Fruit fly (Drosophila melanogaster) whole organism, embryonic: ENCODE data around the gene Der-2.

Experiments
- CG10147 ChIP-seq: fragments of 200-800 bp; sonication (Bioruptor generic); optimal IDR thresholded peaks from 2 replicates; lab custom pipeline; 2019; ENCODE audit warnings: missing biosample characterization, mild to moderate bottlenecking, missing genetic modification characterization, moderate library complexity
- CG10274 ChIP-seq: fragments of 200-800 bp; sonication (Bioruptor generic); optimal IDR thresholded peaks from 3 replicates; lab custom pipeline; 2017; ENCODE audit warnings: missing biosample characterization, mild to moderate bottlenecking, missing genetic modification characterization
- CG10543 ChIP-seq: fragments of 200-800 bp; sonication (Bioruptor generic); optimal IDR thresholded peaks from 3 replicates; lab custom pipeline; 2017; ENCODE audit warnings: missing biosample characterization, mild to moderate bottlenecking, missing genetic modification characterization, moderate library complexity
- CG11093 ChIP-seq: fragments of 200-800 bp; sonication (Bioruptor generic); IDR thresholded peaks from 3 replicates; pipeline ENCODE4 v1.3.6; 2022; ENCODE audit warnings: missing biosample characterization, missing genetic modification characterization
- CG11247 ChIP-seq: fragments of 200-800 bp; sonication (Bioruptor generic); IDR thresholded peaks from 2 replicates; pipeline ENCODE4 v1.3.6; 2022; ENCODE audit warnings: missing biosample characterization, missing genetic modification characterization
- CG13424 ChIP-seq: fragments of 200-800 bp; sonication (Bioruptor generic); optimal IDR thresholded peaks from 2 replicates; lab custom pipeline; 2019; ENCODE audit warnings: missing biosample characterization, mild to moderate bottlenecking, missing genetic modification characterization, moderate library complexity
- CG13775 ChIP-seq: fragments of 200-800 bp; sonication (Bioruptor generic); optimal IDR thresholded peaks from 3 replicates; lab custom pipeline; 2017; ENCODE audit warnings: missing biosample characterization, mild to moderate bottlenecking, missing genetic modification characterization
- CG15479 ChIP-seq: fragments of 200-800 bp; sonication (Bioruptor generic); optimal IDR thresholded peaks from 3 replicates; lab custom pipeline; 2019; ENCODE audit warnings: missing biosample characterization, mild to moderate bottlenecking, missing genetic modification characterization, moderate library complexity
- CG15514 ChIP-seq: fragments of 200-800 bp; sonication (Bioruptor generic); optimal IDR thresholded peaks from 3 replicates; lab custom pipeline; 2017; ENCODE audit warnings: missing biosample characterization, missing genetic modification characterization, mild to moderate bottlenecking, moderate library complexity, missing genetic modification reagents
- CG16863 ChIP-seq: fragments of 200-800 bp; sonication (Bioruptor generic); optimal IDR thresholded peaks from 3 replicates; lab custom pipeline; 2016; ENCODE audit warnings: missing biosample characterization, missing genetic modification characterization
- CG17359 ChIP-seq: fragments of 200-800 bp; sonication (Bioruptor generic); optimal IDR thresholded peaks from 3 replicates; lab custom pipeline; 2018; ENCODE audit warnings: missing biosample characterization, mild to moderate bottlenecking, missing genetic modification characterization, moderate library complexity
- CG18011 ChIP-seq: fragments of 200-800 bp; sonication (Bioruptor generic); optimal IDR thresholded peaks from 2 replicates; lab custom pipeline; 2017; ENCODE audit warnings: missing biosample characterization, missing genetic modification characterization, mild to moderate bottlenecking, moderate library complexity, missing genotype
- CG1832 ChIP-seq: fragments of 200-800 bp; sonication (Bioruptor generic); optimal IDR thresholded peaks from 2 replicates; lab custom pipeline; 2017; ENCODE audit warnings: missing biosample characterization, mild to moderate bottlenecking, missing genetic modification characterization, inconsistent platforms
- CG3838 ChIP-seq: fragments of 200-800 bp; sonication (Bioruptor generic); optimal IDR thresholded peaks from 3 replicates; lab custom pipeline; 2016; ENCODE audit warnings: missing biosample characterization, missing genetic modification characterization
- CG5245 ChIP-seq: fragments of 200-800 bp; sonication (Bioruptor generic); optimal IDR thresholded peaks from 3 replicates; lab custom pipeline; 2016; ENCODE audit warnings: missing biosample characterization, missing genetic modification characterization
- CG7963 ChIP-seq: fragments of 200-800 bp; sonication (Bioruptor generic); IDR thresholded peaks from 3 replicates; pipeline ENCODE4 v1.3.6; 2022; ENCODE audit warnings: missing biosample characterization, missing genetic modification characterization; ENCODE audit not compliant: partially characterized antibody
- CG8359 ChIP-seq: fragments of 200-800 bp; sonication (Bioruptor generic); optimal IDR thresholded peaks from 2 replicates; lab custom pipeline; 2017; ENCODE audit warnings: missing biosample characterization, mild to moderate bottlenecking, missing genetic modification characterization, borderline replicate concordance
- CG8478 ChIP-seq: fragments of >200 bp; optimal IDR thresholded peaks from 2 replicates; lab custom pipeline; 2018
- CHES-1-like ChIP-seq: fragments of 200-800 bp; sonication (Bioruptor generic); optimal IDR thresholded peaks from 2 replicates; lab custom pipeline; 2016; ENCODE audit warnings: missing biosample characterization, missing genetic modification characterization
- Dbx ChIP-seq: fragments of 200-800 bp; sonication (Bioruptor generic); IDR thresholded peaks from 3 replicates; pipeline ENCODE4 v1.3.6; 2022; ENCODE audit warnings: missing biosample characterization, missing genetic modification characterization
- Dek ChIP-seq: fragments of 200-800 bp; sonication (Bioruptor generic); optimal IDR thresholded peaks from 3 replicates; lab custom pipeline; 2019; ENCODE audit warnings: missing biosample characterization, mild to moderate bottlenecking, missing genetic modification characterization, moderate library complexity
- Doc2 ChIP-seq: fragments of 200-800 bp; sonication (Bioruptor generic); IDR thresholded peaks from 2 replicates; pipeline ENCODE4 v1.3.6; 2022; ENCODE audit warnings: missing biosample characterization, missing genetic modification characterization
- Doc3 ChIP-seq: fragments of 200-800 bp; sonication (Bioruptor generic); IDR thresholded peaks from 3 replicates; pipeline ENCODE4 v1.3.6; 2022; ENCODE audit warnings: missing biosample characterization, missing genetic modification characterization; ENCODE audit not compliant: partially characterized antibody
- Fer2 ChIP-seq: fragments of 200-800 bp; sonication (Bioruptor generic); optimal IDR thresholded peaks from 2 replicates; lab custom pipeline; 2018; ENCODE audit warnings: missing biosample characterization, mild to moderate bottlenecking, missing genetic modification characterization, moderate library complexity
- HmgZ ChIP-seq: fragments of 200-800 bp; sonication (Bioruptor generic); optimal IDR thresholded peaks from 2 replicates; lab custom pipeline; 2018; ENCODE audit warnings: missing biosample characterization, mild to moderate bottlenecking, missing genetic modification characterization
- Hsf ChIP-seq: fragments of 200-800 bp; sonication (Bioruptor generic); optimal IDR thresholded peaks from 3 replicates; lab custom pipeline; 2016; ENCODE audit warnings: missing biosample characterization, missing genetic modification characterization
- PHDP ChIP-seq: fragments of 200-800 bp; sonication (Bioruptor generic); optimal IDR thresholded peaks from 3 replicates; lab custom pipeline; 2018; ENCODE audit warnings: missing biosample characterization, mild to moderate bottlenecking, missing genetic modification characterization, moderate library complexity
- Pdp1 ChIP-seq, 2 experiments: fragments of 200-800 bp; sonication (Bioruptor generic); optimal IDR thresholded peaks; 3 replicates each; lab custom pipeline; 2016; ENCODE audit warnings: missing biosample characterization in 2 of 2, missing genetic modification characterization in 2 of 2, mild to moderate bottlenecking in 1 of 2, moderate library complexity in 1 of 2
- Rfx ChIP-seq: fragments of 200-800 bp; sonication (Bioruptor generic); IDR thresholded peaks from 2 replicates; pipeline ENCODE4 v1.3.6; 2022; ENCODE audit warnings: missing biosample characterization, missing genetic modification characterization
- Rx ChIP-seq: fragments of 200-800 bp; sonication (Bioruptor generic); IDR thresholded peaks from 2 replicates; pipeline ENCODE4 v1.3.6; 2022; ENCODE audit warnings: missing biosample characterization, missing genetic modification characterization
- Stat92E ChIP-seq, 3 experiments: fragments of >200 bp in 2 of 3; fragments of 200-800 bp in 1 of 3; sonication (Bioruptor generic) in 1 of 3; optimal IDR thresholded peaks; 2 replicates each; lab custom pipeline; 2017 to 2019; ENCODE audit warnings: missing biosample characterization in 3 of 3, missing genetic modification characterization in 3 of 3, mild to moderate bottlenecking in 1 of 3, moderate library complexity in 1 of 3
- TFAM ChIP-seq: fragments of 200-800 bp; sonication (Bioruptor generic); optimal IDR thresholded peaks from 2 replicates; lab custom pipeline; 2017; ENCODE audit warnings: missing biosample characterization, missing genetic modification characterization, inconsistent platforms
- Trl ChIP-seq, 3 experiments: fragments of >200 bp in 2 of 3; fragments of 200-800 bp in 1 of 3; sonication (Bioruptor generic) in 1 of 3; optimal IDR thresholded peaks; 2 replicates in 1 of 3; 3 replicates in 2 of 3; lab custom pipeline; 2016 to 2017; ENCODE audit warnings: missing biosample characterization in 1 of 3, missing genetic modification characterization in 1 of 3
- Vsx1 ChIP-seq: fragments of 200-800 bp; sonication (Bioruptor generic); optimal IDR thresholded peaks from 2 replicates; lab custom pipeline; 2017; ENCODE audit warnings: missing biosample characterization, mild to moderate bottlenecking, missing genetic modification characterization, missing genetic modification reagents
- Xbp1 ChIP-seq: fragments of 200-800 bp; sonication (Bioruptor generic); optimal IDR thresholded peaks from 3 replicates; lab custom pipeline; 2016; ENCODE audit warnings: missing biosample characterization, mild to moderate bottlenecking, missing genetic modification characterization
- al ChIP-seq: fragments of 200-800 bp; sonication (Bioruptor generic); IDR thresholded peaks from 2 replicates; pipeline ENCODE4 v1.3.6; 2022; ENCODE audit warnings: missing biosample characterization, missing genetic modification characterization
- chinmo ChIP-seq: fragments of 200-800 bp; sonication (Bioruptor generic); IDR thresholded peaks from 4 replicates; pipeline ENCODE4 v1.3.6; 2022; ENCODE audit warnings: missing biosample characterization, missing genetic modification characterization; ENCODE audit not compliant: partially characterized antibody
- eve ChIP-seq, 2 experiments: fragments of >200 bp; optimal IDR thresholded peaks; 2 replicates each; lab custom pipeline; 2017; ENCODE audit warnings: missing biosample characterization in 2 of 2, missing genetic modification characterization in 2 of 2
- ind ChIP-seq: fragments of 200-800 bp; sonication (Bioruptor generic); optimal IDR thresholded peaks from 3 replicates; lab custom pipeline; 2016; ENCODE audit warnings: missing biosample characterization, missing genetic modification characterization
- jing ChIP-seq: fragments of 200-800 bp; sonication (Bioruptor generic); optimal IDR thresholded peaks from 2 replicates; lab custom pipeline; 2018; ENCODE audit warnings: missing biosample characterization, mild to moderate bottlenecking, missing genetic modification characterization
- jumu ChIP-seq: fragments of 200-800 bp; sonication (Bioruptor generic); optimal IDR thresholded peaks from 3 replicates; lab custom pipeline; 2016; ENCODE audit warnings: missing biosample characterization, missing genetic modification characterization
- kay ChIP-seq: fragments of 200-800 bp; sonication (Bioruptor generic); optimal IDR thresholded peaks from 2 replicates; lab custom pipeline; 2016; ENCODE audit warnings: missing biosample characterization, missing genetic modification characterization
- oc ChIP-seq: fragments of 200-800 bp; sonication (Bioruptor generic); optimal IDR thresholded peaks from 2 replicates; lab custom pipeline; 2018; ENCODE audit warnings: missing biosample characterization, mild to moderate bottlenecking, missing genetic modification characterization, moderate library complexity
- odd ChIP-seq: fragments of 200-800 bp; sonication (Bioruptor generic); optimal IDR thresholded peaks from 2 replicates; lab custom pipeline; 2017; ENCODE audit warnings: missing biosample characterization, mild to moderate bottlenecking, missing genetic modification characterization
- row ChIP-seq: fragments of 200-800 bp; sonication (Bioruptor generic); IDR thresholded peaks from 3 replicates; pipeline ENCODE4 v1.3.6; 2022; ENCODE audit warnings: missing biosample characterization, missing genetic modification characterization
- sisA ChIP-seq: fragments of 200-800 bp; sonication (Bioruptor generic); IDR thresholded peaks from 2 replicates; pipeline ENCODE4 v1.3.6; 2022; ENCODE audit warnings: missing biosample characterization, missing genetic modification characterization
- ssp ChIP-seq: fragments of 200-800 bp; sonication (Bioruptor generic); IDR thresholded peaks from 2 replicates; pipeline ENCODE4 v1.3.6; 2022; ENCODE audit warnings: missing biosample characterization, missing genetic modification characterization

Der-2 gene

DNA sequence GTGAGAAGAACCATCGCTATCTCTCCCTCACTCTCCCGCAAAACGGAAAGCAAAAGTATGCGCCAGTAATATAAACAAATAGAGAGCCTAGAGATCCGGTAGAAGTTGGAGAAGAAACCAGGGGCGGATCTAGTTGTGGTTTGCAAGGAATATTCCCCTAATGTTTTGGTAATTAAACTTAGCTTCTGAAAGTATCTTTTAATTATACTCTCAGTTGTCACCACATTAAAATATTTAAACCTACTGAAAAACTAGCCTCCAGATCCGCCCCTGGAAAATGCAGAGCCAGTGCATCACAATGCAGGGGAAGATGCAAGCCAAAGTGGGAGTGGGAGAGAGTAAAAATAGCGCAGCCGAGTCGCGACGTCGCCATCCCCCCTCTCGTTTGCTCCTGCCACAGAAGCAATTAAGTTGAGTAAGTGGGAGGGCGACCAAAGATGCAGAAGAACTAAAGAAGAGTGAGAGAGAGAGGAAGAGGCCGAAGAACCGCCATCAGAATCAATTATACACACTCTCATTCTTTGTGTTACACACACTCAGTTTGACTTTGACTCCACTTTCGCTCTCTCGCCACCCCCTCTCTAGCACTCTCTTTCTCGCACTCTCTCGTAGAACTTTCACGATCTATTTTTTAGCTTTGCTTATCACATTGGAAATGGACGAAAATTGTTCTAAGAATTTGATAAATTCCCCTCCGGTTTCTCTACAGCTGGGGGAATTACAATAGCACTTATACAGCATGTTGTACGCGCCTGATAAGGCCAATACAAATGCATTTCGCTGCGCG lies 34.6 kb downstream of the Der-2 start (continued):
- TF ChIP-seq CG13775 (GFP tag; lab: Kevin White, UChicago) (peak; percentile 72), CG5245 (GFP tag; lab: Kevin White, UChicago) (peak; percentile 96), Dbx (GFP tag; lab: Robert Waterston, UW) (peak; percentile 64; the same call in 2 of the 3 replicates), row (GFP tag; lab: Robert Waterston, UW) (peak; percentile 93), CG11247 (GFP tag; lab: Robert Waterston, UW) (peak; percentile 92), TFAM (peak; percentile 89), HmgZ (tag; lab: Kevin White, UChicago) (peak; percentile 80), sisA (GFP tag; lab: Robert Waterston, UW) (peak; percentile 98), Trl (optimal IDR thresholded peaks at IDR 0.05; lab: Kevin White, UChicago) (peak; percentile 65 to 87), Trl (GFP tag; optimal IDR thresholded peaks at IDR 0.05; lab: Kevin White, UChicago) (peak; percentile 81), CG10147 (peak; percentile 70), kay (GFP tag; lab: Kevin White, UChicago) (peak; percentile 87), CG8359 (peak; percentile 84), Rfx (GFP tag; lab: Robert Waterston, UW) (peak; percentile 90), Doc2 (GFP tag; lab: Robert Waterston, UW) (peak; percentile 80), jumu (GFP tag; lab: Kevin White, UChicago) (peak; percentile 95), al (GFP tag; lab: Robert Waterston, UW) (peak; percentile 75), ssp (GFP tag; lab: Robert Waterston, UW) (peak; percentile 86), ind (GFP tag; lab: Kevin White, UChicago) (peak; percentile 94), CG16863 (GFP tag; lab: Kevin White, UChicago) (peak; percentile 95), CHES-1-like (GFP tag; lab: Kevin White, UChicago) (peak; percentile 87), Vsx1 (peak; percentile 26), CG10274 (GFP tag; lab: Kevin White, UChicago) (peak; percentile 83), jing (GFP tag; lab: Kevin White, UChicago) (peak; percentile 93), Xbp1 (GFP tag; lab: Kevin White, UChicago) (peak; percentile 93), PHDP (peak; percentile 90), CG1832 (GFP tag; lab: Kevin White, UChicago) (peak; percentile 60), odd (GFP tag; lab: Kevin White, UChicago) (peak; percentile 56), eve (GFP tag; optimal IDR thresholded peaks at IDR 0.05; lab: Kevin White, UChicago) (no peak), Stat92E (GFP tag; optimal IDR thresholded peaks at IDR 0.05; lab: Kevin White, UChicago) (peak in 1 of 3 experiments; percentile 70), Fer2 (tag; lab: Kevin White, UChicago) (peak; percentile 86), CG15514 (GFP tag; lab: Kevin White, UChicago) (peak; percentile 15), Doc3 (GFP tag; lab: Robert Waterston, UW) (no peak), chinmo (0 out of 4 replicates have a peak, but pooled peaks have one; percentile 44), Hsf (GFP tag; lab: Kevin White, UChicago) (peak; percentile 92), CG15479 (GFP tag; lab: Kevin White, UChicago) (peak; percentile 3), CG17359 (tag; lab: Kevin White, UChicago) (peak; percentile 97), CG7963 (GFP tag; lab: Robert Waterston, UW) (peak; percentile 67), CG3838 (GFP tag; lab: Kevin White, UChicago) (peak; percentile 68), Rx (GFP tag; lab: Robert Waterston, UW) (peak; percentile 95), Dek (peak; percentile 73), CG8478 (lab: Kevin White, UChicago) (no peak), CG10543 (GFP tag; lab: Kevin White, UChicago) (peak; percentile 73), CG18011 (GFP tag; lab: Kevin White, UChicago) (no peak), CG13424 (tag; lab: Kevin White, UChicago) (peak; percentile 95), oc (tag; lab: Kevin White, UChicago) (peak; percentile 96), Pdp1 (GFP tag; optimal IDR thresholded peaks at IDR 0.05; lab: Kevin White, UChicago) (peak; percentile 91 to 95), CG11093 (GFP tag; lab: Robert Waterston, UW) (peak; percentile 94)
